Fruit fly (Drosophila melanogaster): Measurements from ENCODE around the gene CG14864.

The CG14864 gene

DNA sequence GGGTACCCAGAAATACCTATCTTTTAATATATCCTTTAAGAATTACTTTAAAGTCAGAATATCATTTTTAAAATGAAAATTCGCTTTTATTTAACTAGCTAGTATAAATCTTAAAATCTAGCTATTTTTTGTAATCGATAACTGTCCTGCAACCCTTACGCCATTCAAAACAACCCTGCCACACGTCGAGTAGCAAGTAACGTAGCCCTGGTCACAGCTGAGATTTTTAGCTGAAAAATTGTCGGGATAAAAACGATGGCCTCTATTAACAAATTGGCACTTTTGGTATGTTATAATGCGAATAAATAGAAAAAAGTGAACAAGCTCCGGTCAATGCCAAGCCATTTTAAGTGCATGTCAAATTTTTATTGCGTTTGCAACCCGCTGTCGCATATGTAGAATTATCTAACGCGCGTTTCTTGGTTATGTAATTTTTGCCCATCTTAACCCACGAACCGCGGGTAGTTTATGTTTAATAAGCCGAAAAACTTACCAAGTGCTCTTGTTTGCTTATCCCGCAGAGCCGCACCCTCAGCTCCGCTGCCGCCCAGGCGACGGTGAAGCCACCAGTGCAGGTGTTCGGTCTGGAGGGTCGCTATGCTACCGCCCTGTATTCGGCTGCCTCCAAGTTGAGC is 2.8 kb downstream of the CG14864 start, which contains the start of gene ATPsynO:
ATPsynO (plus strand) TSS at position 186 of the 635 bp plus-strand sequence.
- TF ChIP-seq CG10267 (tag; optimal IDR thresholded peaks at IDR 0.05) (peak; percentile 75), CG7372 (GFP tag; IDR thresholded peaks at IDR 0.05) (no peak), E2f1 (GFP tag; IDR thresholded peaks at IDR 0.05) (no peak), Lim3 (GFP tag; IDR thresholded peaks at IDR 0.05) (no peak), CG10431 (GFP tag; optimal IDR thresholded peaks at IDR 0.05) (no peak), CG34422 (GFP tag; IDR thresholded peaks at IDR 0.05) (peak; percentile 46; the same call in 1 of the 3 replicates), btn (GFP tag; optimal IDR thresholded peaks at IDR 0.05) (no peak), pzg (GFP tag; optimal IDR thresholded peaks at IDR 0.05) (peak; percentile 87), unc-4 (GFP tag; IDR thresholded peaks at IDR 0.05; ENCODE audit: partially characterized antibody) (peak; percentile 20; the same call in 1 of the 2 replicates), jigr1 (GFP tag; IDR thresholded peaks at IDR 0.05) (no peak; the same call in 2 of the 3 replicates), Meics (GFP tag; optimal IDR thresholded peaks at IDR 0.05) (no peak), zfh1 (GFP tag; IDR thresholded peaks at IDR 0.05) (no peak), Mad (GFP tag; optimal IDR thresholded peaks at IDR 0.05) (no peak), CG2129 (GFP tag; IDR thresholded peaks at IDR 0.05; ENCODE audit: partially characterized antibody) (no peak), pho (GFP tag; optimal IDR thresholded peaks at IDR 0.05) (peak; percentile 11), grn (GFP tag; optimal IDR thresholded peaks at IDR 0.05) (no peak), CG30020 (tag; optimal IDR thresholded peaks at IDR 0.05) (peak; percentile 60), Nf-YC (tag; optimal IDR thresholded peaks at IDR 0.05) (peak; percentile 56), CG32532 (GFP tag; IDR thresholded peaks at IDR 0.05) (0 out of 2 replicates have a peak, but pooled peaks have one; percentile 7), D19B (GFP tag; optimal IDR thresholded peaks at IDR 0.05) (no peak), CG17802 (tag; optimal IDR thresholded peaks at IDR 0.05) (no peak), ro (GFP tag; IDR thresholded peaks at IDR 0.05) (no peak), ems (GFP tag; optimal IDR thresholded peaks at IDR 0.05) (no peak), CG12071 (GFP tag; optimal IDR thresholded peaks at IDR 0.05) (no peak), HmgZ (tag; optimal IDR thresholded peaks at IDR 0.05) (peak; percentile 76), Neu2 (GFP tag; optimal IDR thresholded peaks at IDR 0.05; ENCODE audit: borderline replicate concordance) (no peak), al (GFP tag; IDR thresholded peaks at IDR 0.05) (no peak), gsb (GFP tag; IDR thresholded peaks at IDR 0.05) (no peak), grau (tag; optimal IDR thresholded peaks at IDR 0.05) (peak; percentile 44), kni (GFP tag; optimal IDR thresholded peaks at IDR 0.05) (no peak), B-H2 (GFP tag; optimal IDR thresholded peaks at IDR 0.05) (peak; percentile 57), Lpt (GFP tag; optimal IDR thresholded peaks at IDR 0.05) (no peak), YL-1 (GFP tag; optimal IDR thresholded peaks at IDR 0.05) (peak; percentile 97), onecut (GFP tag; IDR thresholded peaks at IDR 0.05) (peak; percentile 39; the same call in 1 of the 2 replicates), CG1529 (GFP tag; optimal IDR thresholded peaks at IDR 0.05) (no peak), bowl (GFP tag; IDR thresholded peaks at IDR 0.05) (no peak), CG6272 (GFP tag; IDR thresholded peaks at IDR 0.05) (no peak), CG32772 (GFP tag; IDR thresholded peaks at IDR 0.05) (no peak), CG10209 (GFP tag; optimal IDR thresholded peaks at IDR 0.05) (no peak), CG7928 (GFP tag; optimal IDR thresholded peaks at IDR 0.05) (peak; percentile 99), CG31388 (GFP tag; optimal IDR thresholded peaks at IDR 0.05) (no peak), CG1602 (GFP tag; optimal IDR thresholded peaks at IDR 0.05) (no peak), ranshi (GFP tag; IDR thresholded peaks at IDR 0.05) (no peak), CG9817 (tag; optimal IDR thresholded peaks at IDR 0.05) (no peak), CG17829 (tag; optimal IDR thresholded peaks at IDR 0.05) (peak; percentile 69), Hmx (GFP tag; optimal IDR thresholded peaks at IDR 0.05) (no peak), repo (GFP tag; optimal IDR thresholded peaks at IDR 0.05) (no peak), phol (tag; optimal IDR thresholded peaks at IDR 0.05) (peak; percentile 79), CG2202 (tag; optimal IDR thresholded peaks at IDR 0.05) (peak; percentile 14), HLH54F (GFP tag; optimal IDR thresholded peaks at IDR 0.05) (no peak), dati (GFP tag; IDR thresholded peaks at IDR 0.05) (no peak)

Measured in whole organism, embryonic.